Worm (Caenorhabditis elegans): Measurements from ENCODE around the gene ser-6.

The ser-6 gene

ce11 chrIV:2993278-2993899, 33.5 kb downstream of the ser-6 start (continued):
- TF ChIP-seq lin-35 (GFP tag; optimal IDR thresholded peaks at IDR 0.05) (peak; percentile 3 to 62), C34B4.2 (tag; optimal IDR thresholded peaks at IDR 0.05) (no peak), lsy-2 (tag; optimal IDR thresholded peaks at IDR 0.05) (peak; percentile 54 to 64), pag-3 (tag; optimal IDR thresholded peaks at IDR 0.05; ENCODE audit: borderline replicate concordance, insufficient read depth) (no peak), sptf-1 (tag; optimal IDR thresholded peaks at IDR 0.05) (no peak), nhr-19 (GFP tag; conservative IDR thresholded peaks at IDR 0.05) (peak; percentile 68), ztf-4 (tag; optimal IDR thresholded peaks at IDR 0.05) (no peak), grh-1 (GFP tag; IDR thresholded peaks at IDR 0.05) (no peak), jun-1 (tag; optimal IDR thresholded peaks at IDR 0.05) (no peak), snpc-4 (tag; optimal IDR thresholded peaks at IDR 0.05) (no peak), fkh-10 (GFP tag; optimal IDR thresholded peaks at IDR 0.05) (peak; percentile 59), mdl-1 (tag; optimal IDR thresholded peaks at IDR 0.05) (peak in 1 of 2 experiments; percentile 43), nhr-71 (tag; optimal IDR thresholded peaks at IDR 0.05) (peak; percentile 70), fkh-4 (tag; optimal IDR thresholded peaks at IDR 0.05; ENCODE audit: borderline replicate concordance) (peak; percentile 25), hpl-2 (GFP tag; optimal IDR thresholded peaks at IDR 0.05) (no peak), alr-1 (tag; optimal IDR thresholded peaks at IDR 0.05; ENCODE audit: borderline replicate concordance) (no peak), egl-13 (tag; optimal IDR thresholded peaks at IDR 0.05) (peak; percentile 14), irx-1 (tag; optimal IDR thresholded peaks at IDR 0.05) (peak; percentile 54), nhr-47 (tag; optimal IDR thresholded peaks at IDR 0.05) (peak; percentile 69)

- TF ChIP-seq lin-14 (GFP tag; optimal IDR thresholded peaks at IDR 0.05) = peak; percentile 31
- peak; percentile 59 for TF ChIP-seq blmp-1 (tag; optimal IDR thresholded peaks at IDR 0.05)
- no peak for TF ChIP-seq nhr-77 (tag; optimal IDR thresholded peaks at IDR 0.05)
- TF ChIP-seq lin-35 (GFP tag; optimal IDR thresholded peaks at IDR 0.05) = peak in 1 of 2 experiments; percentile 6
- TF ChIP-seq pag-3 (tag; optimal IDR thresholded peaks at IDR 0.05; ENCODE audit: borderline replicate concordance, insufficient read depth) = no peak
- no peak for TF ChIP-seq ztf-4 (tag; optimal IDR thresholded peaks at IDR 0.05)
- TF ChIP-seq ztf-11 (tag; optimal IDR thresholded peaks at IDR 0.05) = no peak
- TF ChIP-seq nhr-47 (tag; optimal IDR thresholded peaks at IDR 0.05) = peak; percentile 2
- TF ChIP-seq nhr-11 (tag; optimal IDR thresholded peaks at IDR 0.05) = no peak
- TF ChIP-seq mab-9 (GFP tag; IDR thresholded peaks at IDR 0.05) = no peak
- TF ChIP-seq fkh-4 (tag; optimal IDR thresholded peaks at IDR 0.05; ENCODE audit: borderline replicate concordance) = no peak
- no peak for TF ChIP-seq rnt-1 (tag; optimal IDR thresholded peaks at IDR 0.05)
- no peak for TF ChIP-seq zip-4 (GFP tag; optimal IDR thresholded peaks at IDR 0.05)
- no peak for TF ChIP-seq aha-1 (tag; optimal IDR thresholded peaks at IDR 0.05)
- peak; percentile 23 for TF ChIP-seq nhr-85 (tag)
- no peak for TF ChIP-seq pqm-1 (tag; optimal IDR thresholded peaks at IDR 0.05)
- no peak for TF ChIP-seq nhr-76 (tag; optimal IDR thresholded peaks at IDR 0.05)
- TF ChIP-seq skn-1 (tag; optimal IDR thresholded peaks at IDR 0.05) = no peak
- TF ChIP-seq ces-1 (GFP tag; optimal IDR thresholded peaks at IDR 0.05) = no peak
- TF ChIP-seq hlh-4 (tag; optimal IDR thresholded peaks at IDR 0.05) = no peak
- no peak for TF ChIP-seq tlp-1 (tag; optimal IDR thresholded peaks at IDR 0.05)
- TF ChIP-seq sup-37 (GFP tag; optimal IDR thresholded peaks at IDR 0.05) = no peak
- no peak for TF ChIP-seq sox-4 (tag; optimal IDR thresholded peaks at IDR 0.05)
- no peak for TF ChIP-seq nhr-84 (tag; optimal IDR thresholded peaks at IDR 0.05)
- TF ChIP-seq egl-27 (tag; optimal IDR thresholded peaks at IDR 0.05) = no peak
- peak; percentile 56 for TF ChIP-seq snu-23 (GFP tag; optimal IDR thresholded peaks at IDR 0.05)
- TF ChIP-seq nhr-19 (GFP tag; conservative IDR thresholded peaks at IDR 0.05) = peak; percentile 9; the same call in 1 of the 2 replicates
- no peak for TF ChIP-seq jun-1 (tag; optimal IDR thresholded peaks at IDR 0.05)
- TF ChIP-seq fos-1 (tag; optimal IDR thresholded peaks at IDR 0.05) = no peak
- TF ChIP-seq C16A3.4 (tag; optimal IDR thresholded peaks at IDR 0.05) = no peak
- TF ChIP-seq elt-2 (tag; optimal IDR thresholded peaks at IDR 0.05) = no peak
- no peak for TF ChIP-seq fkh-10 (GFP tag; optimal IDR thresholded peaks at IDR 0.05)
- TF ChIP-seq unc-86 (tag; optimal IDR thresholded peaks at IDR 0.05) = no peak
- TF ChIP-seq ceh-88 (GFP tag; IDR thresholded peaks at IDR 0.05) = no peak
- TF ChIP-seq lir-3 (tag; optimal IDR thresholded peaks at IDR 0.05; ENCODE audit: poor library complexity) = no peak
- TF ChIP-seq efl-3 (GFP tag; optimal IDR thresholded peaks at IDR 0.05) = no peak
- no peak for TF ChIP-seq tbx-2 (tag; optimal IDR thresholded peaks at IDR 0.05)
- no peak for TF ChIP-seq isw-1 (GFP tag; IDR thresholded peaks at IDR 0.05)
Observed at ce11 chrIV:2994883-2995282, 35.0 kb downstream of the ser-6 start.
